Worm (Caenorhabditis elegans) whole organism, L3 larva: Measurements from ENCODE around the gene K11H3.2.

Experiments
- elt-1 ChIP-seq: fragments of 150-350 bp; optimal IDR thresholded peaks from 2 replicates; lab custom pipeline; 2014; ENCODE audit warnings: missing biosample characterization, missing genetic modification characterization
- mdl-1 ChIP-seq: fragments of 150-350 bp; optimal IDR thresholded peaks from 2 replicates; lab custom pipeline; 2014; ENCODE audit warnings: missing biosample characterization, missing genetic modification characterization

DNA sequence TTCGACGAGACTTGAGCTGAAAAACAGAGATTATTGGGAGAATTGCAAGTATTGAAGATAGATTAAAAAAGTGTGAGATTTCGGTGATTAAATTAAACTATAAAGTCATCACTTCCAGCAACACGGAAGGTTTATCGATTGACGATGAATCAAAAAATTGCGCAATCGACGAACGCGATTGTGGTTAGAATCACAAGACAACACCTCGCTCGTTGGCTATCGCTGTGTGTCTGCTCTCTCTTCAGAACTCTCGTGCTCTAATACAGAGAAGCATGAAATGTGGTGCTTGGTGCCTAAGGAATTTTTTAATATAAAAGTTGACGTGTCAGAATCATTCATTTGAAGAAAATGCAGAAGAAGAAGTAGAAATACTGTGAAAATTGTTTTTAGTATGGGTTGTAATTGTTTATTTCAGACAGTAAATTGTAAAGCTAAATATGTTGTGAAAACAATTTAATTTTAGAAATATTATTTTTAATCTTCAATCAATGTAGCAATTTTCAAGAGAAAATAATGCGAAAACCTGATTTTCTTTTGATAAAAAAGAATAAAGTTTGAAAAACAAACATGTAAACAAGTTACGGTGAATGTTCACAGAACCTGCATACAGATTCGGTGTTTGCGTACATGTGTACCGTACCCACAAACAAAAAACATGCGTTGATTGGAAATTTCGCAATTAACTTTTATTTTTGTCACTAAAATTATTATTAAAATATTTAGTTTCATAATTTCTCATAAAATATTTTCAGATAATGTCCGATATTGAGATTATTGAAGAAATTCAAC lies 18.8 kb upstream of the K11H3.2 start, which contains the start of the genes ZK632.10 and ZK632.11:
- TF ChIP-seq elt-1: no peak
- no peak for TF ChIP-seq mdl-1 (tag; lab: Kevin White, UChicago)
